Fruit fly (Drosophila melanogaster): ENCODE measurements around the gene CG15169.

The CG15169 gene

dm6 chr2L:18966214-18966556, 24.6 kb upstream of the CG15169 start (continued):
- TF ChIP-seq CG14014 (GFP tag; IDR thresholded peaks at IDR 0.05): peak; percentile 95
- TF ChIP-seq CG5245 (GFP tag; optimal IDR thresholded peaks at IDR 0.05): peak; percentile 19
- TF ChIP-seq CG6689 (GFP tag; IDR thresholded peaks at IDR 0.05): peak; percentile 88
- peak; percentile 61 for TF ChIP-seq MTF-1 (GFP tag; optimal IDR thresholded peaks at IDR 0.05; ENCODE audit: borderline replicate concordance)
- TF ChIP-seq CG6272 (GFP tag; IDR thresholded peaks at IDR 0.05): peak; percentile 78
- TF ChIP-seq tgo (GFP tag; IDR thresholded peaks at IDR 0.05): peak; percentile 90
- peak; percentile 44 for TF ChIP-seq sd (tag; optimal IDR thresholded peaks at IDR 0.05)
- TF ChIP-seq Lim3 (GFP tag; IDR thresholded peaks at IDR 0.05): no peak
- no peak for TF ChIP-seq tna (GFP tag; IDR thresholded peaks at IDR 0.05; ENCODE audit: partially characterized antibody)
- TF ChIP-seq CG18619 (GFP tag; optimal IDR thresholded peaks at IDR 0.05): peak; percentile 66
- no peak for TF ChIP-seq Opbp (GFP tag; IDR thresholded peaks at IDR 0.05; ENCODE audit: partially characterized antibody)
- no peak for TF ChIP-seq amos (GFP tag; IDR thresholded peaks at IDR 0.05; ENCODE audit: partially characterized antibody)
- TF ChIP-seq corto (GFP tag; optimal IDR thresholded peaks at IDR 0.05): peak; percentile 10
- TF ChIP-seq Vsx1 (GFP tag; optimal IDR thresholded peaks at IDR 0.05): peak; percentile 37
- TF ChIP-seq org-1 (GFP tag; optimal IDR thresholded peaks at IDR 0.05): peak; percentile 58
- peak; percentile 97 for TF ChIP-seq slbo (GFP tag; IDR thresholded peaks at IDR 0.05)
- TF ChIP-seq GATAe (GFP tag; conservative IDR thresholded peaks at IDR 0.05): peak; percentile 89
- TF ChIP-seq CG13624 (GFP tag; optimal IDR thresholded peaks at IDR 0.05): peak; percentile 33
- TF ChIP-seq C15 (GFP tag; IDR thresholded peaks at IDR 0.05): peak; percentile 88; the same call in 2 of the 3 replicates
- peak; percentile 91 for TF ChIP-seq Ada2b (GFP tag; IDR thresholded peaks at IDR 0.05)
- TF ChIP-seq NC2α (GFP tag; optimal IDR thresholded peaks at IDR 0.05): no peak
- no peak for TF ChIP-seq CG7745 (tag; optimal IDR thresholded peaks at IDR 0.05)
- peak; percentile 44 for TF ChIP-seq CG31365 (tag; optimal IDR thresholded peaks at IDR 0.05)
- peak; percentile 87 for TF ChIP-seq CG14050 (GFP tag; IDR thresholded peaks at IDR 0.05)
- peak; percentile 68 for TF ChIP-seq CG8765 (GFP tag; IDR thresholded peaks at IDR 0.05)
- peak; percentile 57 for TF ChIP-seq CG30403 (GFP tag; optimal IDR thresholded peaks at IDR 0.05)
- peak; percentile 80 for TF ChIP-seq CG14667 (GFP tag; IDR thresholded peaks at IDR 0.05)
- peak; percentile 3 for TF ChIP-seq CG2875 (GFP tag; optimal IDR thresholded peaks at IDR 0.05)
- TF ChIP-seq wek (GFP tag; optimal IDR thresholded peaks at IDR 0.05): no peak
- peak; percentile 86 for TF ChIP-seq CG2120 (GFP tag; optimal IDR thresholded peaks at IDR 0.05)
- no peak for TF ChIP-seq CG12744 (GFP tag; optimal IDR thresholded peaks at IDR 0.05)
- TF ChIP-seq vfl (GFP tag; optimal IDR thresholded peaks at IDR 0.05): peak; percentile 19
- peak; percentile 77 for TF ChIP-seq Adf1 (GFP tag; IDR thresholded peaks at IDR 0.05)
- peak; percentile 87 for TF ChIP-seq sug (tag; optimal IDR thresholded peaks at IDR 0.05)
- TF ChIP-seq CG2129 (GFP tag; IDR thresholded peaks at IDR 0.05; ENCODE audit: partially characterized antibody): no peak
- TF ChIP-seq CG18262 (tag; optimal IDR thresholded peaks at IDR 0.05): peak; percentile 71
- no peak for TF ChIP-seq fru (optimal IDR thresholded peaks at IDR 0.05)
- peak; percentile 39 for TF ChIP-seq fu2 (GFP tag; optimal IDR thresholded peaks at IDR 0.05)
- no peak for TF ChIP-seq unc-4 (GFP tag; IDR thresholded peaks at IDR 0.05; ENCODE audit: partially characterized antibody)
- TF ChIP-seq CG11398 (GFP tag; optimal IDR thresholded peaks at IDR 0.05): no peak
- no peak for TF ChIP-seq Hmx (GFP tag; optimal IDR thresholded peaks at IDR 0.05)
- TF ChIP-seq Lhr (GFP tag; optimal IDR thresholded peaks at IDR 0.05): no peak
- TF ChIP-seq btn (GFP tag; optimal IDR thresholded peaks at IDR 0.05): no peak
- no peak for TF ChIP-seq CG11723 (GFP tag; optimal IDR thresholded peaks at IDR 0.05)
- peak; percentile 73 for TF ChIP-seq NfI (GFP tag; optimal IDR thresholded peaks at IDR 0.05)
- peak; percentile 82 for TF ChIP-seq CG15269 (tag; optimal IDR thresholded peaks at IDR 0.05)
- no peak for TF ChIP-seq Hr39 (optimal IDR thresholded peaks at IDR 0.05)
- no peak for TF ChIP-seq lov (optimal IDR thresholded peaks at IDR 0.05)
- TF ChIP-seq lov (GFP tag; IDR thresholded peaks at IDR 0.05): no peak
- no peak for TF ChIP-seq br (optimal IDR thresholded peaks at IDR 0.05)
- TF ChIP-seq pho (GFP tag; optimal IDR thresholded peaks at IDR 0.05): peak; percentile 73
- no peak for TF ChIP-seq sna (GFP tag; IDR thresholded peaks at IDR 0.05; ENCODE audit: partially characterized antibody)
- peak; percentile 65 for TF ChIP-seq exex (tag; optimal IDR thresholded peaks at IDR 0.05)

All from whole organism, embryonic.